Worm (Caenorhabditis elegans) whole organism, dauer: ENCODE results near the gene F20B6.5.

ENCODE experiments used
- unc-62 ChIP-seq: sonication (generic microtip); optimal IDR thresholded peaks from 2 replicates; lab custom pipeline; 2017; ENCODE audit warnings: missing biosample characterization, missing genetic modification reagents, missing genetic modification characterization

F20B6.5 gene

DNA sequence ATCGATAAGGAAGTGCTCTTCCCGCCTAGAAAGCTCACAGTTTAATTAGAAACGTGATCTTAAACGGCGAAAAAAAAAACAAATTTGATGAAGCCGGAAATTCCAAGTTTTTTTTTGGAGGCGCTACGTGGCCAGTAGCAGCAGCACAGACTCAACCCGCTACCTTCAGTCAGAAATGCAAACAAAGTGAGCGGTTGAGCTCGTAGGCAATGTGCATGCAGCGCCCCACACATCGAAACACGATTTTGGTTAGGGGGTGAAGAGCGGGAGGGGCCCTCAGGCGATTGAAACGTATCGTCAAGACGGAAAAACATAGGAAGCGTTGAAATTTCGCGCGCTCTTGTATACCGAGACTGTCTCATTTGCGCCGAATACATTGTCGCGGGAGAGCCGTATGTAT, 48.5 kb downstream of the F20B6.5 start:
- TF ChIP-seq unc-62 (GFP tag; lab: Kevin White, UChicago): no peak
